ENCODE assay signal across 1 fruit fly cellular context in the genomic region with DNA sequence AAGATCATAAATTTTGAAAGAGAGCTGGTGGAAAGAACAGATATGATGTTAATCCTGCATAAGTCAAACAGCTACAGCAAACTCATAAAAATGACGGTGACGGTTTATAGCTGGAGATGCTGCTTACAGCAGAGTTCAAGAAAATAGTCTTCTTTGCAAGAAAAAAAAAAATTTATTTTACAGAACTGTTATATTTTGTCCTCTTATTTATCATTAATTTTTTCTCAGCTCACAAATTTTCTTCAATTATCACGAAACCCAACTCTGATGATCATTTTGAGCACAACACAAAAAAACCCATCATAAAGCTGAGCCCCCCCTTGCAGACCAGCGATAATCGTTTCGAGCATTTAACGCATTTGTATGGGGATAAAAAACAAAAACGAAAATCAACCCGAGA.
TF ChIP-seq lines count a peak whose summit lies in the region.

No protein-coding gene starts in this region.

TF ChIP-seq in whole organism, embryonic, 481 proteins besides CTCF, POLR2A, EP300 and RAD21 (continued from another document and continues in another):
- TF ChIP-seq CG1792 (GFP tag; optimal IDR thresholded peaks at IDR 0.05; lab: Kevin White, UChicago) (no peak), CG32772 (GFP tag; IDR thresholded peaks at IDR 0.05; lab: Robert Waterston, UW) (no peak), CG2116 (GFP tag; optimal IDR thresholded peaks at IDR 0.05; lab: Kevin White, UChicago) (no peak), H15 (GFP tag; IDR thresholded peaks at IDR 0.05; lab: Robert Waterston, UW) (no peak), Xbp1 (GFP tag; optimal IDR thresholded peaks at IDR 0.05; lab: Kevin White, UChicago) (no peak), CG14667 (GFP tag; IDR thresholded peaks at IDR 0.05; lab: Robert Waterston, UW) (no peak), CG1603 (tag; optimal IDR thresholded peaks at IDR 0.05; lab: Kevin White, UChicago) (no peak), CG18764 (GFP tag; optimal IDR thresholded peaks at IDR 0.05; lab: Kevin White, UChicago) (no peak), CG17829 (tag; optimal IDR thresholded peaks at IDR 0.05; lab: Kevin White, UChicago) (peak; percentile 29), B-H2 (GFP tag; optimal IDR thresholded peaks at IDR 0.05; lab: Kevin White, UChicago) (no peak), CoRest (tag; optimal IDR thresholded peaks at IDR 0.05; lab: Kevin White, UChicago) (no peak), mld (GFP tag; IDR thresholded peaks at IDR 0.05; lab: Robert Waterston, UW; ENCODE audit: partially characterized antibody) (no peak), Sin3A (optimal IDR thresholded peaks at IDR 0.05; lab: Kevin White, UChicago) (no peak), otp (GFP tag; IDR thresholded peaks at IDR 0.05; lab: Robert Waterston, UW) (0 out of 3 replicates have a peak, but pooled peaks have one; percentile 16), ab (GFP tag; optimal IDR thresholded peaks at IDR 0.05; lab: Kevin White, UChicago) (no peak), Rx (GFP tag; IDR thresholded peaks at IDR 0.05; lab: Robert Waterston, UW) (no peak), CG6765 (GFP tag; optimal IDR thresholded peaks at IDR 0.05; lab: Kevin White, UChicago) (no peak), CG13624 (GFP tag; optimal IDR thresholded peaks at IDR 0.05; lab: Kevin White, UChicago) (no peak), trem (tag; optimal IDR thresholded peaks at IDR 0.05; lab: Kevin White, UChicago) (no peak), chinmo (GFP tag; IDR thresholded peaks at IDR 0.05; lab: Robert Waterston, UW; ENCODE audit: partially characterized antibody) (0 out of 4 replicates have a peak, but pooled peaks have one; percentile 28), Hand (GFP tag; optimal IDR thresholded peaks at IDR 0.05; lab: Kevin White, UChicago) (no peak), NK7.1 (GFP tag; optimal IDR thresholded peaks at IDR 0.05; lab: Kevin White, UChicago) (no peak), salm (tag; optimal IDR thresholded peaks at IDR 0.05; lab: Kevin White, UChicago) (no peak), hkb (optimal IDR thresholded peaks at IDR 0.05; lab: Kevin White, UChicago) (no peak), hkb (GFP tag; IDR thresholded peaks at IDR 0.05; lab: Robert Waterston, UW) (peak; percentile 50; the same call in 1 of the 2 replicates), CG7928 (GFP tag; optimal IDR thresholded peaks at IDR 0.05; lab: Kevin White, UChicago) (no peak), slbo (GFP tag; IDR thresholded peaks at IDR 0.05; lab: Robert Waterston, UW) (no peak), CG15514 (GFP tag; optimal IDR thresholded peaks at IDR 0.05; lab: Kevin White, UChicago) (no peak), CG9437 (GFP tag; optimal IDR thresholded peaks at IDR 0.05; lab: Kevin White, UChicago) (no peak), D (optimal IDR thresholded peaks at IDR 0.05; lab: Kevin White, UChicago) (no peak), D (GFP tag; optimal IDR thresholded peaks at IDR 0.05; lab: Kevin White, UChicago) (no peak), CG5180 (GFP tag; optimal IDR thresholded peaks at IDR 0.05; lab: Kevin White, UChicago) (no peak), CG11695 (GFP tag; IDR thresholded peaks at IDR 0.05; lab: Robert Waterston, UW) (0 out of 3 replicates have a peak, but pooled peaks have one; percentile 31), CG14014 (GFP tag; IDR thresholded peaks at IDR 0.05; lab: Robert Waterston, UW) (no peak), Lim3 (GFP tag; IDR thresholded peaks at IDR 0.05; lab: Robert Waterston, UW) (no peak), Fer1 (GFP tag; optimal IDR thresholded peaks at IDR 0.05; lab: Kevin White, UChicago) (no peak), Oli (tag; optimal IDR thresholded peaks at IDR 0.05; lab: Kevin White, UChicago) (peak; percentile 12), sens (GFP tag; lab: Kevin White, UChicago) (peak; percentile 80), Dref (GFP tag; IDR thresholded peaks at IDR 0.05; lab: Robert Waterston, UW) (no peak), Sry-δ (GFP tag; optimal IDR thresholded peaks at IDR 0.05; lab: Kevin White, UChicago) (no peak), onecut (GFP tag; IDR thresholded peaks at IDR 0.05; lab: Robert Waterston, UW) (no peak), Doc2 (GFP tag; IDR thresholded peaks at IDR 0.05; lab: Robert Waterston, UW) (no peak), CG15011 (GFP tag; optimal IDR thresholded peaks at IDR 0.05; lab: Kevin White, UChicago) (no peak), CG12155 (GFP tag; optimal IDR thresholded peaks at IDR 0.05; lab: Kevin White, UChicago) (no peak), CG6813 (GFP tag; optimal IDR thresholded peaks at IDR 0.05; lab: Kevin White, UChicago) (no peak), CG10979 (tag; optimal IDR thresholded peaks at IDR 0.05; lab: Kevin White, UChicago) (peak; percentile 6), Gug (GFP tag; IDR thresholded peaks at IDR 0.05; lab: Robert Waterston, UW) (no peak), repo (GFP tag; optimal IDR thresholded peaks at IDR 0.05; lab: Kevin White, UChicago) (no peak), Aef1 (GFP tag; IDR thresholded peaks at IDR 0.05; lab: Robert Waterston, UW) (no peak), tx (GFP tag; optimal IDR thresholded peaks at IDR 0.05; lab: Kevin White, UChicago) (no peak), amos (GFP tag; IDR thresholded peaks at IDR 0.05; lab: Robert Waterston, UW; ENCODE audit: partially characterized antibody) (no peak), CG3847 (GFP tag; IDR thresholded peaks at IDR 0.05; lab: Robert Waterston, UW) (no peak), chm (GFP tag; IDR thresholded peaks at IDR 0.05; lab: Robert Waterston, UW) (no peak), gce (GFP tag; IDR thresholded peaks at IDR 0.05; lab: Robert Waterston, UW) (no peak), Mrtf (GFP tag; IDR thresholded peaks at IDR 0.05; lab: Robert Waterston, UW) (no peak), Fer3 (tag; optimal IDR thresholded peaks at IDR 0.05; lab: Kevin White, UChicago) (no peak), CG2712 (tag; optimal IDR thresholded peaks at IDR 0.05; lab: Kevin White, UChicago) (peak; percentile 18), CG2678 (tag; optimal IDR thresholded peaks at IDR 0.05; lab: Kevin White, UChicago) (peak; percentile 16), CG2889 (GFP tag; IDR thresholded peaks at IDR 0.05; lab: Robert Waterston, UW) (no peak), CG16779 (GFP tag; IDR thresholded peaks at IDR 0.05; lab: Robert Waterston, UW) (no peak), vvl (GFP tag; IDR thresholded peaks at IDR 0.05; lab: Robert Waterston, UW) (no peak), corto (GFP tag; optimal IDR thresholded peaks at IDR 0.05; lab: Kevin White, UChicago) (no peak), CG7963 (GFP tag; IDR thresholded peaks at IDR 0.05; lab: Robert Waterston, UW; ENCODE audit: partially characterized antibody) (no peak), Hey (tag; optimal IDR thresholded peaks at IDR 0.05; lab: Kevin White, UChicago) (no peak), CG6175 (GFP tag; IDR thresholded peaks at IDR 0.05; lab: Robert Waterston, UW) (no peak), insv (GFP tag; optimal IDR thresholded peaks at IDR 0.05; lab: Kevin White, UChicago) (no peak), CG5245 (GFP tag; optimal IDR thresholded peaks at IDR 0.05; lab: Kevin White, UChicago) (no peak), CG13894 (tag; optimal IDR thresholded peaks at IDR 0.05; lab: Kevin White, UChicago) (no peak), NC2β (GFP tag; optimal IDR thresholded peaks at IDR 0.05; lab: Kevin White, UChicago) (no peak), toy (GFP tag; IDR thresholded peaks at IDR 0.05; lab: Robert Waterston, UW) (no peak), jing (GFP tag; optimal IDR thresholded peaks at IDR 0.05; lab: Kevin White, UChicago) (no peak), CG4820 (GFP tag; optimal IDR thresholded peaks at IDR 0.05; lab: Kevin White, UChicago) (no peak), hb (GFP tag; IDR thresholded peaks at IDR 0.05; lab: Robert Waterston, UW; ENCODE audit: partially characterized antibody) (no peak), tgo (GFP tag; IDR thresholded peaks at IDR 0.05; lab: Robert Waterston, UW) (no peak), Lpt (GFP tag; optimal IDR thresholded peaks at IDR 0.05; lab: Kevin White, UChicago) (no peak), trh (GFP tag; optimal IDR thresholded peaks at IDR 0.05; lab: Kevin White, UChicago) (no peak), HLHmδ (GFP tag; optimal IDR thresholded peaks at IDR 0.05; lab: Kevin White, UChicago) (no peak), abd-A (tag; optimal IDR thresholded peaks at IDR 0.05; lab: Kevin White, UChicago) (no peak), CG1647 (GFP tag; optimal IDR thresholded peaks at IDR 0.05; lab: Kevin White, UChicago) (no peak), lilli (GFP tag; optimal IDR thresholded peaks at IDR 0.05; lab: Kevin White, UChicago) (peak; percentile 14), CG6689 (GFP tag; IDR thresholded peaks at IDR 0.05; lab: Robert Waterston, UW) (no peak), CrebB (tag; optimal IDR thresholded peaks at IDR 0.05; lab: Kevin White, UChicago) (no peak), Poxn (GFP tag; IDR thresholded peaks at IDR 0.05; lab: Robert Waterston, UW) (no peak), CG11696 (GFP tag; IDR thresholded peaks at IDR 0.05; lab: Robert Waterston, UW) (peak; percentile 83), bab2 (GFP tag; optimal IDR thresholded peaks at IDR 0.05; lab: Kevin White, UChicago) (no peak), pho (GFP tag; optimal IDR thresholded peaks at IDR 0.05; lab: Kevin White, UChicago) (no peak), Chrac-16 (GFP tag; optimal IDR thresholded peaks at IDR 0.05; lab: Kevin White, UChicago) (no peak), tin (GFP tag; optimal IDR thresholded peaks at IDR 0.05; lab: Kevin White, UChicago) (no peak), Dip3 (GFP tag; optimal IDR thresholded peaks at IDR 0.05; lab: Kevin White, UChicago) (no peak), CG7839 (tag; optimal IDR thresholded peaks at IDR 0.05; lab: Kevin White, UChicago) (peak; percentile 6), fd3F (GFP tag; optimal IDR thresholded peaks at IDR 0.05; lab: Kevin White, UChicago) (no peak), CG1024 (GFP tag; IDR thresholded peaks at IDR 0.05; lab: Robert Waterston, UW) (no peak), CG12744 (GFP tag; optimal IDR thresholded peaks at IDR 0.05; lab: Kevin White, UChicago) (no peak), CG7745 (tag; optimal IDR thresholded peaks at IDR 0.05; lab: Kevin White, UChicago) (peak; percentile 49), caup (GFP tag; optimal IDR thresholded peaks at IDR 0.05; lab: Kevin White, UChicago; ENCODE audit: severe bottlenecking) (no peak), CG11560 (tag; IDR thresholded peaks at IDR 0.05; lab: Robert Waterston, UW) (no peak), CG4617 (GFP tag; optimal IDR thresholded peaks at IDR 0.05; lab: Kevin White, UChicago; ENCODE audit: borderline replicate concordance) (no peak), bigmax (GFP tag; optimal IDR thresholded peaks at IDR 0.05; lab: Kevin White, UChicago) (no peak), bcd (GFP tag; optimal IDR thresholded peaks at IDR 0.05; lab: Kevin White, UChicago) (no peak), CG1233 (GFP tag; optimal IDR thresholded peaks at IDR 0.05; lab: Kevin White, UChicago) (no peak), dmrt11E (tag; optimal IDR thresholded peaks at IDR 0.05; lab: Kevin White, UChicago) (peak; percentile 36), CG13287 (GFP tag; IDR thresholded peaks at IDR 0.05; lab: Robert Waterston, UW; ENCODE audit: partially characterized antibody) (no peak), CG17361 (GFP tag; IDR thresholded peaks at IDR 0.05; lab: Robert Waterston, UW) (0 out of 3 replicates have a peak, but pooled peaks have one; percentile 11), Blimp-1 (GFP tag; optimal IDR thresholded peaks at IDR 0.05; lab: Kevin White, UChicago) (peak; percentile 13), CG15479 (GFP tag; optimal IDR thresholded peaks at IDR 0.05; lab: Kevin White, UChicago) (no peak), HmgD (GFP tag; optimal IDR thresholded peaks at IDR 0.05; lab: Kevin White, UChicago) (no peak), z (GFP tag; IDR thresholded peaks at IDR 0.05; lab: Robert Waterston, UW) (no peak), Atf-2 (GFP tag; optimal IDR thresholded peaks at IDR 0.05; lab: Kevin White, UChicago) (no peak), nmo (GFP tag; optimal IDR thresholded peaks at IDR 0.05; lab: Kevin White, UChicago) (no peak), ATbp (GFP tag; optimal IDR thresholded peaks at IDR 0.05; lab: Kevin White, UChicago) (no peak), ro (GFP tag; IDR thresholded peaks at IDR 0.05; lab: Robert Waterston, UW) (no peak), Drgx (GFP tag; IDR thresholded peaks at IDR 0.05; lab: Robert Waterston, UW) (no peak), Nf-YB (GFP tag; optimal IDR thresholded peaks at IDR 0.05; lab: Kevin White, UChicago) (no peak), CG12391 (tag; optimal IDR thresholded peaks at IDR 0.05; lab: Kevin White, UChicago) (peak; percentile 4), odd (GFP tag; optimal IDR thresholded peaks at IDR 0.05; lab: Kevin White, UChicago) (no peak), tio (GFP tag; optimal IDR thresholded peaks at IDR 0.05; lab: Kevin White, UChicago) (peak; percentile 7), CG8281 (tag; optimal IDR thresholded peaks at IDR 0.05; lab: Kevin White, UChicago) (no peak), Vsx1 (GFP tag; optimal IDR thresholded peaks at IDR 0.05; lab: Kevin White, UChicago) (no peak), ash1 (GFP tag; optimal IDR thresholded peaks at IDR 0.05; lab: Kevin White, UChicago) (no peak), CG7556 (GFP tag; optimal IDR thresholded peaks at IDR 0.05; lab: Kevin White, UChicago) (no peak), CG6854 (GFP tag; optimal IDR thresholded peaks at IDR 0.05; lab: Kevin White, UChicago) (no peak), Ada2b (GFP tag; IDR thresholded peaks at IDR 0.05; lab: Robert Waterston, UW) (0 out of 2 replicates have a peak, but pooled peaks have one; percentile 19), CG11723 (GFP tag; optimal IDR thresholded peaks at IDR 0.05; lab: Kevin White, UChicago) (no peak), CG8089 (GFP tag; optimal IDR thresholded peaks at IDR 0.05; lab: Kevin White, UChicago) (no peak), Sox102F (GFP tag; optimal IDR thresholded peaks at IDR 0.05; lab: Kevin White, UChicago) (peak; percentile 24), gcm2 (GFP tag; optimal IDR thresholded peaks at IDR 0.05; lab: Kevin White, UChicago) (no peak), zen (tag; optimal IDR thresholded peaks at IDR 0.05; lab: Kevin White, UChicago) (no peak), CG12219 (GFP tag; optimal IDR thresholded peaks at IDR 0.05; lab: Kevin White, UChicago) (no peak), pnt (GFP tag; optimal IDR thresholded peaks at IDR 0.05; lab: Kevin White, UChicago) (no peak), CG3726 (GFP tag; IDR thresholded peaks at IDR 0.05; lab: Robert Waterston, UW) (no peak), CG7786 (GFP tag; optimal IDR thresholded peaks at IDR 0.05; lab: Kevin White, UChicago) (no peak), zfh2 (GFP tag; optimal IDR thresholded peaks at IDR 0.05; lab: Kevin White, UChicago) (no peak), CG16815 (GFP tag; optimal IDR thresholded peaks at IDR 0.05; lab: Kevin White, UChicago) (no peak), btn (GFP tag; optimal IDR thresholded peaks at IDR 0.05; lab: Kevin White, UChicago) (no peak)
